Fruit fly (Drosophila melanogaster) whole organism, embryonic: ENCODE measurements around the gene Gpdh1.

Experiments used
- B-H2 ChIP-seq: fragments of 200-800 bp; sonication (Bioruptor generic); optimal IDR thresholded peaks from 2 replicates; lab custom pipeline; 2018; ENCODE audit warnings: missing biosample characterization, mild to moderate bottlenecking, missing genetic modification characterization
- CG1233 ChIP-seq: fragments of 200-800 bp; sonication (Bioruptor generic); optimal IDR thresholded peaks from 4 replicates; lab custom pipeline; 2018; ENCODE audit warnings: missing biosample characterization, mild to moderate bottlenecking, missing genetic modification characterization
- CG12769 ChIP-seq: fragments of 200-800 bp; sonication (Bioruptor generic); optimal IDR thresholded peaks from 2 replicates; lab custom pipeline; 2019; ENCODE audit warnings: missing biosample characterization, mild to moderate bottlenecking, missing genetic modification characterization, moderate library complexity
- CG17612 ChIP-seq: fragments of 200-800 bp; sonication (Bioruptor generic); IDR thresholded peaks from 2 replicates; pipeline ENCODE4 v1.3.6; 2022; ENCODE audit warnings: missing biosample characterization, missing genetic modification characterization
- CG2199 ChIP-seq: fragments of 200-800 bp; sonication (Bioruptor generic); IDR thresholded peaks from 3 replicates; pipeline ENCODE4 v1.3.6; 2022; ENCODE audit warnings: missing biosample characterization, missing genetic modification characterization
- CG30020 ChIP-seq: fragments of 200-800 bp; optimal IDR thresholded peaks from 2 replicates; lab custom pipeline; 2019; ENCODE audit warnings: missing biosample characterization, mild to moderate bottlenecking, missing genetic modification characterization, moderate library complexity
- CG31388 ChIP-seq: fragments of 200-800 bp; sonication (Bioruptor generic); optimal IDR thresholded peaks from 2 replicates; lab custom pipeline; 2016; ENCODE audit warnings: missing biosample characterization, missing genetic modification characterization
- CG31441 ChIP-seq: fragments of 200-800 bp; sonication (Bioruptor generic); IDR thresholded peaks from 2 replicates; pipeline ENCODE4 v1.3.6; 2022; ENCODE audit warnings: missing biosample characterization, missing genetic modification characterization
- CG32767 ChIP-seq: fragments of 200-800 bp; sonication (Bioruptor generic); IDR thresholded peaks from 2 replicates; pipeline ENCODE4 v1.3.6; 2022; ENCODE audit warnings: missing biosample characterization, missing genetic modification characterization
- CG3726 ChIP-seq: fragments of 200-800 bp; sonication (Bioruptor generic); IDR thresholded peaks from 3 replicates; pipeline ENCODE4, ENCODE4 v1.3.6; 2022; ENCODE audit warnings: missing biosample characterization, missing genetic modification characterization
- CG4328 ChIP-seq: fragments of 200-800 bp; sonication (Bioruptor generic); optimal IDR thresholded peaks from 3 replicates; lab custom pipeline; 2017; ENCODE audit warnings: missing biosample characterization, missing genetic modification reagents, missing genetic modification characterization
- CG4730 ChIP-seq: fragments of 200-800 bp; sonication (Bioruptor generic); IDR thresholded peaks from 2 replicates; pipeline ENCODE4 v1.3.6; 2022; ENCODE audit warnings: missing biosample characterization, missing genetic modification characterization
- CG6689 ChIP-seq: fragments of 200-800 bp; sonication (Bioruptor generic); IDR thresholded peaks from 2 replicates; pipeline ENCODE4 v1.3.6; 2022; ENCODE audit warnings: missing biosample characterization, missing genetic modification characterization
- CG8281 ChIP-seq: fragments of 200-800 bp; sonication (Bioruptor generic); optimal IDR thresholded peaks from 2 replicates; lab custom pipeline; 2018; ENCODE audit warnings: missing biosample characterization, mild to moderate bottlenecking, missing genetic modification characterization, moderate library complexity
- CG8290 ChIP-seq, 3 experiments: fragments of 200-800 bp; sonication (Bioruptor generic); optimal IDR thresholded peaks; 2 replicates each; lab custom pipeline; 2016 to 2019; ENCODE audit warnings: missing biosample characterization in 3 of 3, missing genetic modification characterization in 3 of 3, mild to moderate bottlenecking in 2 of 3, moderate library complexity in 1 of 3
- CG8765 ChIP-seq: fragments of 200-800 bp; sonication (Bioruptor generic); IDR thresholded peaks from 2 replicates; pipeline ENCODE4 v1.3.6; 2022; ENCODE audit warnings: missing biosample characterization, missing genetic modification characterization
- CG9437 ChIP-seq: fragments of 200-800 bp; sonication (Bioruptor generic); optimal IDR thresholded peaks from 2 replicates; lab custom pipeline; 2018; ENCODE audit warnings: missing biosample characterization, mild to moderate bottlenecking, missing genetic modification characterization
- Dad ChIP-seq: fragments of 200-800 bp; sonication (Bioruptor generic); optimal IDR thresholded peaks from 3 replicates; lab custom pipeline; 2016; ENCODE audit warnings: missing biosample characterization, missing genetic modification characterization
- Dll ChIP-seq: fragments of 200-800 bp; sonication (Bioruptor generic); IDR thresholded peaks from 4 replicates; pipeline ENCODE4 v1.3.6; 2022; ENCODE audit warnings: missing biosample characterization, missing genetic modification characterization; ENCODE audit not compliant: partially characterized antibody
- Drgx ChIP-seq: fragments of 200-800 bp; sonication (Bioruptor generic); IDR thresholded peaks from 2 replicates; pipeline ENCODE4 v1.3.6; 2022; ENCODE audit warnings: missing biosample characterization, missing genetic modification characterization
- HLH54F ChIP-seq: fragments of 200-800 bp; sonication (Bioruptor generic); optimal IDR thresholded peaks from 3 replicates; lab custom pipeline; 2016; ENCODE audit warnings: missing biosample characterization, missing genetic modification characterization
- Max ChIP-seq: fragments of 200-800 bp; sonication (Bioruptor generic); optimal IDR thresholded peaks from 2 replicates; lab custom pipeline; 2016; ENCODE audit warnings: missing biosample characterization, mild to moderate bottlenecking, missing genetic modification characterization
- Mrtf ChIP-seq: fragments of 200-800 bp; sonication (Bioruptor generic); IDR thresholded peaks from 3 replicates; pipeline ENCODE4 v1.3.6; 2022; ENCODE audit warnings: missing biosample characterization, missing genetic modification characterization
- Nf-YB ChIP-seq: fragments of 200-800 bp; sonication (Bioruptor generic); optimal IDR thresholded peaks from 3 replicates; lab custom pipeline; 2019; ENCODE audit warnings: missing biosample characterization, mild to moderate bottlenecking, missing genetic modification characterization, moderate library complexity
- Optix ChIP-seq: fragments of 200-800 bp; sonication (Bioruptor generic); IDR thresholded peaks from 3 replicates; pipeline ENCODE4 v1.3.6; 2022; ENCODE audit warnings: missing biosample characterization, missing genetic modification characterization
- PHDP ChIP-seq: fragments of 200-800 bp; sonication (Bioruptor generic); optimal IDR thresholded peaks from 3 replicates; lab custom pipeline; 2018; ENCODE audit warnings: missing biosample characterization, mild to moderate bottlenecking, missing genetic modification characterization, moderate library complexity
- Pdp1 ChIP-seq, 2 experiments: fragments of 200-800 bp; sonication (Bioruptor generic); optimal IDR thresholded peaks; 3 replicates each; lab custom pipeline; 2016; ENCODE audit warnings: missing biosample characterization in 2 of 2, missing genetic modification characterization in 2 of 2, mild to moderate bottlenecking in 1 of 2, moderate library complexity in 1 of 2
- Trl ChIP-seq, 3 experiments: fragments of >200 bp in 2 of 3; fragments of 200-800 bp in 1 of 3; sonication (Bioruptor generic) in 1 of 3; optimal IDR thresholded peaks; 2 replicates in 1 of 3; 3 replicates in 2 of 3; lab custom pipeline; 2016 to 2017; ENCODE audit warnings: missing biosample characterization in 1 of 3, missing genetic modification characterization in 1 of 3
- Usf ChIP-seq: fragments of 200-800 bp; sonication (Bioruptor generic); optimal IDR thresholded peaks from 2 replicates; lab custom pipeline; 2017; ENCODE audit warnings: missing genotype, missing biosample characterization, missing genetic modification characterization
- Vsx1 ChIP-seq: fragments of 200-800 bp; sonication (Bioruptor generic); optimal IDR thresholded peaks from 2 replicates; lab custom pipeline; 2017; ENCODE audit warnings: missing biosample characterization, mild to moderate bottlenecking, missing genetic modification characterization, missing genetic modification reagents
- ab ChIP-seq: fragments of 200-800 bp; sonication (Bioruptor generic); optimal IDR thresholded peaks from 2 replicates; lab custom pipeline; 2016; ENCODE audit warnings: missing biosample characterization, missing genetic modification characterization
- aop ChIP-seq: fragments of 200-800 bp; sonication (Bioruptor generic); IDR thresholded peaks from 2 replicates; pipeline ENCODE4 v1.3.6; 2022; ENCODE audit warnings: missing biosample characterization, missing genetic modification characterization
- ci ChIP-seq: fragments of 200-800 bp; sonication (Bioruptor generic); IDR thresholded peaks from 3 replicates; pipeline ENCODE4 v1.3.6; 2022; ENCODE audit warnings: missing biosample characterization, missing genetic modification characterization
- crol ChIP-seq: fragments of 200-800 bp; sonication (Bioruptor generic); IDR thresholded peaks from 2 replicates; pipeline ENCODE4 v1.3.6; 2022; ENCODE audit warnings: missing biosample characterization, missing genetic modification characterization
- da ChIP-seq: fragments of 200-800 bp; sonication (Bioruptor generic); optimal IDR thresholded peaks from 2 replicates; lab custom pipeline; 2016; ENCODE audit warnings: missing biosample characterization, missing genetic modification characterization
- h ChIP-seq: fragments of >200 bp; optimal IDR thresholded peaks from 2 replicates; lab custom pipeline; 2017
- inv ChIP-seq: fragments of 200-800 bp; sonication (Bioruptor generic); IDR thresholded peaks from 2 replicates; pipeline ENCODE4 v1.3.6; 2022; ENCODE audit warnings: missing biosample characterization, missing genetic modification characterization; ENCODE audit not compliant: partially characterized antibody
- lbe ChIP-seq: fragments of 200-800 bp; sonication (Bioruptor generic); optimal IDR thresholded peaks from 2 replicates; lab custom pipeline; 2016; ENCODE audit warnings: missing biosample characterization, mild to moderate bottlenecking, missing genetic modification characterization
- lola ChIP-seq, 3 experiments: fragments of >200 bp in 2 of 3; fragments of 200-800 bp in 1 of 3; sonication (Bioruptor generic) in 1 of 3; optimal IDR thresholded peaks; 2 replicates each; lab custom pipeline; 2017 to 2019; ENCODE audit warnings: missing biosample characterization in 3 of 3, missing genetic modification characterization in 3 of 3, mild to moderate bottlenecking in 1 of 3, moderate library complexity in 1 of 3
- nmo ChIP-seq: fragments of 200-800 bp; sonication (Bioruptor generic); optimal IDR thresholded peaks from 2 replicates; lab custom pipeline; 2018; ENCODE audit warnings: missing biosample characterization, mild to moderate bottlenecking, missing genetic modification characterization, moderate library complexity
- p53 ChIP-seq: fragments of 200-800 bp; sonication (Bioruptor generic); optimal IDR thresholded peaks from 2 replicates; lab custom pipeline; 2016; ENCODE audit warnings: missing biosample characterization, missing genetic modification characterization
- sd ChIP-seq: fragments of 200-800 bp; sonication (Bioruptor generic); optimal IDR thresholded peaks from 3 replicates; lab custom pipeline; 2018; ENCODE audit warnings: missing biosample characterization, mild to moderate bottlenecking, missing genetic modification characterization, moderate library complexity
- sisA ChIP-seq: fragments of 200-800 bp; sonication (Bioruptor generic); IDR thresholded peaks from 2 replicates; pipeline ENCODE4 v1.3.6; 2022; ENCODE audit warnings: missing biosample characterization, missing genetic modification characterization
- tna ChIP-seq: fragments of 200-800 bp; sonication (Bioruptor generic); IDR thresholded peaks from 2 replicates; pipeline ENCODE4 v1.3.6; 2022; ENCODE audit warnings: missing biosample characterization, missing genetic modification characterization; ENCODE audit not compliant: partially characterized antibody
- unpg ChIP-seq: fragments of 200-800 bp; sonication (Bioruptor generic); optimal IDR thresholded peaks from 3 replicates; lab custom pipeline; 2018; ENCODE audit warnings: missing biosample characterization, mild to moderate bottlenecking, missing genetic modification characterization, moderate library complexity
- z ChIP-seq: fragments of 200-800 bp; sonication (Bioruptor generic); IDR thresholded peaks from 3 replicates; pipeline ENCODE4 v1.3.6; 2022; ENCODE audit warnings: missing biosample characterization, missing genetic modification characterization
- zf30C ChIP-seq: fragments of 200-800 bp; sonication (Bioruptor generic); optimal IDR thresholded peaks from 3 replicates; lab custom pipeline; 2018; ENCODE audit warnings: missing biosample characterization, mild to moderate bottlenecking, missing genetic modification characterization

The Gpdh1 gene

dm6 chr2L:5972005-5972404 lies 28.6 kb downstream of the Gpdh1 start (continued):
- TF ChIP-seq Max (GFP tag; lab: Kevin White, UChicago) (no peak), nmo (GFP tag; lab: Kevin White, UChicago) (peak; percentile 35), ab (GFP tag; lab: Kevin White, UChicago) (no peak), Dad (GFP tag; lab: Kevin White, UChicago) (peak; percentile 25), zf30C (no peak), CG4730 (GFP tag; lab: Robert Waterston, UW) (0 out of 2 replicates have a peak, but pooled peaks have one; percentile 10), CG8281 (tag; lab: Kevin White, UChicago) (no peak), lola (GFP tag; optimal IDR thresholded peaks at IDR 0.05; lab: Kevin White, UChicago) (peak in 1 of 3 experiments; percentile 6), CG8765 (no peak), Optix (GFP tag; lab: Robert Waterston, UW) (no peak), CG1233 (GFP tag; lab: Kevin White, UChicago) (peak; percentile 9)
- TF ChIP-seq, all 482 proteins: peak for 146

dm6 chr2L:5972588-5973236 lies 29.3 kb downstream of the Gpdh1 start:
- TF ChIP-seq h (no peak), Trl (optimal IDR thresholded peaks at IDR 0.05; lab: Kevin White, UChicago) (peak; percentile 30 to 58), Trl (GFP tag; optimal IDR thresholded peaks at IDR 0.05; lab: Kevin White, UChicago) (no peak), p53 (no peak), z (GFP tag; lab: Robert Waterston, UW) (peak; percentile 78), sisA (GFP tag; lab: Robert Waterston, UW) (no peak), Drgx (GFP tag; lab: Robert Waterston, UW) (no peak), Usf (GFP tag; lab: Kevin White, UChicago) (no peak), crol (GFP tag; lab: Robert Waterston, UW) (peak; percentile 69; the same call in 1 of the 2 replicates), unpg (GFP tag; lab: Kevin White, UChicago) (no peak), CG17612 (GFP tag; lab: Robert Waterston, UW) (no peak), CG4328 (no peak), sd (tag; lab: Kevin White, UChicago) (peak; percentile 30), CG12769 (tag; lab: Kevin White, UChicago) (peak; percentile 70), CG32767 (GFP tag; lab: Robert Waterston, UW) (peak; percentile 20; the same call in 1 of the 2 replicates), PHDP (tag; lab: Kevin White, UChicago) (no peak), inv (GFP tag; lab: Robert Waterston, UW) (no peak), CG31441 (GFP tag; lab: Robert Waterston, UW) (0 out of 2 replicates have a peak, but pooled peaks have one; percentile 19), CG2199 (GFP tag; lab: Robert Waterston, UW) (peak; percentile 29; the same call in 1 of the 3 replicates), Pdp1 (GFP tag; optimal IDR thresholded peaks at IDR 0.05; lab: Kevin White, UChicago) (peak in 1 of 2 experiments; percentile 41), ci (GFP tag; lab: Robert Waterston, UW) (0 out of 3 replicates have a peak, but pooled peaks have one; percentile 18), lbe (GFP tag; lab: Kevin White, UChicago) (no peak), B-H2 (GFP tag; lab: Kevin White, UChicago) (no peak), Mrtf (GFP tag; lab: Robert Waterston, UW) (no peak)
- TF ChIP-seq, all 482 proteins: peak for 10

dm6 chr2L:5974122-5974521 lies 30.7 kb downstream of the Gpdh1 start:
- peak; percentile 15 for TF ChIP-seq CG8290 (GFP tag; optimal IDR thresholded peaks at IDR 0.05; lab: Kevin White, UChicago)
- TF ChIP-seq CG8290 (tag; optimal IDR thresholded peaks at IDR 0.05; lab: Kevin White, UChicago): peak in 1 of 2 experiments; percentile 87
- no peak for TF ChIP-seq da (GFP tag; lab: Kevin White, UChicago)
- TF ChIP-seq HLH54F: no peak
- no peak for TF ChIP-seq tna (GFP tag; lab: Robert Waterston, UW)
- TF ChIP-seq Nf-YB (GFP tag; lab: Kevin White, UChicago): peak; percentile 31
- TF ChIP-seq crol (GFP tag; lab: Robert Waterston, UW): no peak
- TF ChIP-seq lbe (GFP tag; lab: Kevin White, UChicago): no peak
- TF ChIP-seq Vsx1 (GFP tag; lab: Kevin White, UChicago): peak; percentile 86
- TF ChIP-seq CG31388 (GFP tag; lab: Kevin White, UChicago): no peak
- TF ChIP-seq CG30020 (tag; lab: Kevin White, UChicago): no peak
- no peak for TF ChIP-seq aop
- peak; percentile 33; the same call in 1 of the 2 replicates for TF ChIP-seq CG6689
- TF ChIP-seq CG9437 (GFP tag; lab: Kevin White, UChicago): no peak
- no peak for TF ChIP-seq Dll (GFP tag; lab: Robert Waterston, UW)
- TF ChIP-seq CG3726 (GFP tag; lab: Robert Waterston, UW): peak; percentile 31; the same call in 1 of the 3 replicates
